Worm (Caenorhabditis elegans) whole organism, mixed stage, embryonic: Measurements from ENCODE around the gene oac-6.
A peak's percentile ranks its signal among the peaks of the same experiment; 100 is the strongest.

Source experiments
- M03D4.4 ChIP-seq: sonication (generic microtip); optimal IDR thresholded peaks from 2 replicates; lab custom pipeline; 2017; ENCODE audit warnings: mild to moderate bottlenecking, missing genetic modification characterization, missing compliant biosample characterization
- bed-3 ChIP-seq: fragments of 200-800 bp; sonication (Bioruptor generic); optimal IDR thresholded peaks from 3 replicates; lab custom pipeline; 2018; ENCODE audit warnings: mild to moderate bottlenecking, missing genetic modification characterization, moderate library complexity, missing compliant biosample characterization
- blmp-1 ChIP-seq: fragments of 150-350 bp; optimal IDR thresholded peaks from 2 replicates; lab custom pipeline; 2014; ENCODE audit warnings: missing biosample characterization, missing genetic modification characterization
- ceh-39 ChIP-seq: fragments of 150-350 bp; optimal IDR thresholded peaks from 2 replicates; lab custom pipeline; 2014; ENCODE audit warnings: missing biosample characterization, missing genetic modification characterization
- ceh-43 ChIP-seq: fragments of 200-800 bp; sonication (Bioruptor generic); optimal IDR thresholded peaks from 2 replicates; lab custom pipeline; 2018; ENCODE audit warnings: mild to moderate bottlenecking, missing genetic modification characterization, moderate library complexity, missing compliant biosample characterization
- ceh-83 ChIP-seq: fragments of 200-800 bp; sonication (Bioruptor generic); optimal IDR thresholded peaks from 2 replicates; lab custom pipeline; 2018; ENCODE audit warnings: mild to moderate bottlenecking, missing genetic modification characterization, missing compliant biosample characterization
- ces-1 ChIP-seq: fragments of 150-350 bp; optimal IDR thresholded peaks from 2 replicates; lab custom pipeline; 2014; ENCODE audit warnings: missing biosample characterization, missing genetic modification reagents, missing genetic modification characterization
- cnd-1 ChIP-seq: fragments of 200-800 bp; sonication (Bioruptor generic); optimal IDR thresholded peaks from 2 replicates; lab custom pipeline; 2018; ENCODE audit warnings: mild to moderate bottlenecking, missing genetic modification characterization, missing compliant biosample characterization
- drap-1 ChIP-seq: fragments of 200-800 bp; sonication (Bioruptor generic); optimal IDR thresholded peaks from 3 replicates; lab custom pipeline; 2018; ENCODE audit warnings: mild to moderate bottlenecking, missing genetic modification characterization, missing compliant biosample characterization
- elt-1 ChIP-seq: sonication (generic microtip); optimal IDR thresholded peaks from 2 replicates; lab custom pipeline; 2017; ENCODE audit warnings: missing genetic modification characterization, mild to moderate bottlenecking, missing compliant biosample characterization, antibody characterized with exemption, moderate library complexity, borderline replicate concordance; ENCODE audit not compliant: insufficient read depth
- elt-3 ChIP-seq: fragments of 150-350 bp; optimal IDR thresholded peaks from 2 replicates; lab custom pipeline; 2014; ENCODE audit warnings: missing biosample characterization, missing genetic modification characterization
- flh-1 ChIP-seq: fragments of 200-800 bp; sonication (Bioruptor generic); optimal IDR thresholded peaks from 2 replicates; lab custom pipeline; 2018; ENCODE audit warnings: mild to moderate bottlenecking, missing genetic modification characterization, moderate library complexity, missing compliant biosample characterization
- hlh-1 ChIP-seq: fragments of 150-350 bp; optimal IDR thresholded peaks from 2 replicates; lab custom pipeline; 2014; ENCODE audit warnings: missing biosample characterization, missing genetic modification reagents, missing genetic modification characterization
- lin-13 ChIP-seq: fragments of 150-350 bp; optimal IDR thresholded peaks from 2 replicates; lab custom pipeline; 2014; ENCODE audit warnings: missing biosample characterization, missing genetic modification characterization
- lin-32 ChIP-seq: fragments of 200-800 bp; sonication (Bioruptor generic); optimal IDR thresholded peaks from 2 replicates; lab custom pipeline; 2018; ENCODE audit warnings: mild to moderate bottlenecking, missing genetic modification characterization, missing compliant biosample characterization
- lsy-2 ChIP-seq: fragments of 150-350 bp; optimal IDR thresholded peaks from 2 replicates; lab custom pipeline; 2014; ENCODE audit warnings: missing biosample characterization, missing genetic modification characterization
- mab-5 ChIP-seq: fragments of 150-350 bp; optimal IDR thresholded peaks from 2 replicates; lab custom pipeline; 2014; ENCODE audit warnings: missing biosample characterization, missing genetic modification characterization
- mep-1 ChIP-seq: fragments of 150-350 bp; optimal IDR thresholded peaks from 2 replicates; lab custom pipeline; 2017; ENCODE audit warnings: missing biosample characterization, missing genetic modification reagents, missing genetic modification characterization, inconsistent platforms
- mls-2 ChIP-seq: sonication (generic microtip); optimal IDR thresholded peaks from 2 replicates; lab custom pipeline; 2016; ENCODE audit warnings: mild to moderate bottlenecking, missing genetic modification characterization, moderate library complexity, missing compliant biosample characterization
- nhr-12 ChIP-seq: fragments of 150-350 bp; optimal IDR thresholded peaks from 2 replicates; lab custom pipeline; 2014; ENCODE audit warnings: missing biosample characterization, missing genetic modification characterization
- nhr-2 ChIP-seq: fragments of 150-350 bp; optimal IDR thresholded peaks from 2 replicates; lab custom pipeline; 2014; ENCODE audit warnings: missing biosample characterization, missing genetic modification characterization
- nhr-28 ChIP-seq: fragments of 150-350 bp; optimal IDR thresholded peaks from 2 replicates; lab custom pipeline; 2014; ENCODE audit warnings: missing biosample characterization, missing genetic modification characterization
- nhr-76 ChIP-seq: sonication (generic microtip); optimal IDR thresholded peaks from 2 replicates; lab custom pipeline; 2017; ENCODE audit warnings: missing biosample characterization, missing genetic modification characterization
- pha-4 ChIP-seq: fragments of 150-350 bp; optimal IDR thresholded peaks from 2 replicates; lab custom pipeline; 2018; ENCODE audit warnings: missing biosample characterization, missing genetic modification reagents, missing genetic modification characterization
- sem-2 ChIP-seq: fragments of 200-800 bp; sonication (Bioruptor generic); optimal IDR thresholded peaks from 2 replicates; lab custom pipeline; 2018; ENCODE audit warnings: mild to moderate bottlenecking, missing genetic modification characterization, missing compliant biosample characterization
- snpc-4 ChIP-seq: fragments of 150-350 bp; optimal IDR thresholded peaks from 2 replicates; lab custom pipeline; 2014; ENCODE audit warnings: missing biosample characterization, missing genetic modification characterization
- sptf-1 ChIP-seq: sonication (generic microtip); optimal IDR thresholded peaks from 2 replicates; lab custom pipeline; 2017; ENCODE audit warnings: mild to moderate bottlenecking, missing genetic modification characterization, moderate library complexity, missing compliant biosample characterization
- unc-120 ChIP-seq: sonication (generic microtip); optimal IDR thresholded peaks from 2 replicates; lab custom pipeline; 2017; ENCODE audit warnings: missing genetic modification characterization, missing compliant biosample characterization; ENCODE audit not compliant: poor library complexity, severe bottlenecking
- unc-39 ChIP-seq: fragments of 150-350 bp; optimal IDR thresholded peaks from 2 replicates; lab custom pipeline; 2014; ENCODE audit warnings: missing biosample characterization, missing genetic modification characterization
- unc-62 ChIP-seq: fragments of 150-350 bp; optimal IDR thresholded peaks from 2 replicates; lab custom pipeline; 2014; ENCODE audit warnings: missing biosample characterization, missing genetic modification reagents, missing genetic modification characterization
- zip-8 ChIP-seq: fragments of 150-350 bp; optimal IDR thresholded peaks from 2 replicates; lab custom pipeline; 2014; ENCODE audit warnings: missing biosample characterization, missing genetic modification characterization
- ztf-11 ChIP-seq: fragments of 150-350 bp; optimal IDR thresholded peaks from 2 replicates; lab custom pipeline; 2014; ENCODE audit warnings: missing biosample characterization, missing genetic modification characterization

The oac-6 gene

DNA sequence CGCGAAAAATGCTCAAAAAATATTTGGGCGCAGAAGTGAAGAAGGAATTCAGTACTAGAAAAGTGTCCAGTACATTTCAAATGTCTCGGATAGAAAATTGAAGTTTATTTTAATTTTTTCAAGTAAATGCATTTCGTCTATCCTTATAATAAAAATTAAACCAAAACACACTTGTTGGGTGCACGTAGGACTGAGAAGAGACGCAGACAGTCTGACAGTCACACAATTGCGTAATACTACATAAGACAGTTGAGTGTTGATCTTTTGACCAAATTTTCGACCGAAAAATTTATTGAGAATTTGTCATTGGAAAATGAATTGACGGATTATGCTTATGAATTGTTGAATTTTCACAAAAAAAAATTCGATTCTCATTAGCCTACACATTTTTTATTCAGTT, 7.0 kb downstream of the oac-6 start, which contains the start of gene oac-7:
oac-7 (plus strand) TSS at position 283 of the 400 bp plus-strand sequence.
- TF ChIP-seq ceh-39 (no peak), nhr-28 (tag; lab: Kevin White, UChicago) (peak; percentile 12), zip-8 (tag; lab: Kevin White, UChicago) (peak; percentile 74), cnd-1 (no peak)

DNA sequence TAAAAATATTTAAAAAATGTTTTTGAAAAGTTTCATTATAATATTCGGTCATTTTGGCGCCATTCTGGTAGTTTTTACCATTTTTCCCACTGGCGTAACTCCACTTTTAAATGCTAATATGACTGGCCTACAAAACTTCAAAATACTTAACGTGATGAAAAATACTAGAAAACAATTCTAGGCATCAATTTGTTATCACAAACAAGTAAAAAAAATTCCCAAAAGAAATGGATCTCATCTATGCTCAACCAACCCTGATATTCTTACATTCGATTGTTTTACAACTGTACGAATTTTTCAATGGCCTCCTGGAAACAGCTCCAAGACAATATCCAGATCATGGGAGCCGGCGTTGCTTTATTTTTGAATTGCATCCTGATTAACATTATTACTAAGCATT, 12.5 kb downstream of the oac-6 start, which contains the start of gene str-214:
str-214 (plus strand) TSS at position 301 of the 400 bp plus-strand sequence.
- TF ChIP-seq ztf-11 (tag; lab: Kevin White, UChicago), result no peak
- TF ChIP-seq drap-1, result no peak
- no peak for TF ChIP-seq hlh-1 (tag; lab: Kevin White, UChicago)
- no peak for TF ChIP-seq unc-39 (tag; lab: Kevin White, UChicago)
- TF ChIP-seq elt-3 (tag; lab: Kevin White, UChicago), result no peak
- no peak for TF ChIP-seq snpc-4 (tag; lab: Kevin White, UChicago)
- no peak for TF ChIP-seq bed-3
- no peak for TF ChIP-seq blmp-1 (tag; lab: Kevin White, UChicago)
- TF ChIP-seq lin-32 (GFP tag; lab: Kevin White, UChicago), result no peak
- TF ChIP-seq pha-4 (tag; lab: Kevin White, UChicago), result no peak
- TF ChIP-seq zip-8 (tag; lab: Kevin White, UChicago), result no peak
- no peak for TF ChIP-seq cnd-1
- no peak for TF ChIP-seq mab-5 (tag; lab: Kevin White, UChicago)
- TF ChIP-seq ceh-39, result no peak
- TF ChIP-seq elt-1 (tag; lab: Kevin White, UChicago), result no peak
- no peak for TF ChIP-seq nhr-28 (tag; lab: Kevin White, UChicago)
- TF ChIP-seq unc-120 (tag; lab: Kevin White, UChicago), result no peak
- TF ChIP-seq flh-1 (GFP tag; lab: Kevin White, UChicago), result no peak
- no peak for TF ChIP-seq sem-2
- no peak for TF ChIP-seq ceh-43 (GFP tag; lab: Kevin White, UChicago)

DNA sequence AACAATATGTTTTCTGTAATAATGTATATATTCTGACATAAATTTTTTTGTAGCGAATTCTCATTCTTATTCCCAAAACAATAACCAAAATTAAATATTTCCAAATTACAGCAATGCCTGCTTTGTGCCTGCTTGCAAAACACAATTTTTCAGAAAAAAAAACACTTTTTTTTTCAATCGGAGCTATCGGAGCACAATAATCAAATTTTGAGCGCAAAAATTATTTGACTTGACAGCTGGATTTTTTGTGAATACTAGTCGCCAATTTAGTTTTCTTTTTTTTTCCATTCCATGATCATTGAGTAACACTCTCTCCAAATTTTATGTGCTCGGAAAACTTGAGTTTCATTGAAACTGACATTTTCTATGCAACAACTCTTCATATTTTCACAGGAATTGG, 14.7 kb downstream of the oac-6 start, which contains the start of gene srh-180:
srh-180 (plus strand) TSS at position 301 of the 400 bp plus-strand sequence.
- TF ChIP-seq lin-13 (tag; lab: Kevin White, UChicago), result no peak
- TF ChIP-seq blmp-1 (tag; lab: Kevin White, UChicago), result no peak
- no peak for TF ChIP-seq drap-1
- no peak for TF ChIP-seq ceh-83 (GFP tag; lab: Kevin White, UChicago)
- no peak for TF ChIP-seq nhr-76
- TF ChIP-seq mab-5 (tag; lab: Kevin White, UChicago), result no peak
- no peak for TF ChIP-seq M03D4.4 (tag; lab: Kevin White, UChicago)
- TF ChIP-seq nhr-2 (tag; lab: Kevin White, UChicago), result no peak
- TF ChIP-seq ceh-43 (GFP tag; lab: Kevin White, UChicago), result no peak
- TF ChIP-seq lsy-2 (tag; lab: Kevin White, UChicago), result no peak
- TF ChIP-seq ztf-11 (tag; lab: Kevin White, UChicago), result no peak
- TF ChIP-seq unc-120 (tag; lab: Kevin White, UChicago), result no peak
- TF ChIP-seq sem-2, result no peak
- no peak for TF ChIP-seq nhr-28 (tag; lab: Kevin White, UChicago)
- TF ChIP-seq, all 35 proteins: peak for 0

ce11 chrV:16322155-16322554, 19.6 kb downstream of the oac-6 start:
- TF ChIP-seq nhr-28 (tag; lab: Kevin White, UChicago), result no peak
- TF ChIP-seq ztf-11 (tag; lab: Kevin White, UChicago), result no peak
- TF ChIP-seq sptf-1 (tag; lab: Kevin White, UChicago), result no peak
- TF ChIP-seq mls-2 (tag; lab: Kevin White, UChicago), result no peak
- TF ChIP-seq nhr-2 (tag; lab: Kevin White, UChicago), result no peak
- no peak for TF ChIP-seq bed-3
- no peak for TF ChIP-seq lsy-2 (tag; lab: Kevin White, UChicago)
- TF ChIP-seq cnd-1, result no peak
- no peak for TF ChIP-seq M03D4.4 (tag; lab: Kevin White, UChicago)
- no peak for TF ChIP-seq ces-1
- no peak for TF ChIP-seq nhr-12 (tag; lab: Kevin White, UChicago)
- no peak for TF ChIP-seq elt-1 (tag; lab: Kevin White, UChicago)
- no peak for TF ChIP-seq ceh-83 (GFP tag; lab: Kevin White, UChicago)
- TF ChIP-seq lin-32 (GFP tag; lab: Kevin White, UChicago), result no peak
- no peak for TF ChIP-seq unc-39 (tag; lab: Kevin White, UChicago)
- no peak for TF ChIP-seq mep-1 (tag; lab: Kevin White, UChicago)
- no peak for TF ChIP-seq hlh-1 (tag; lab: Kevin White, UChicago)
- TF ChIP-seq sem-2, result no peak
- no peak for TF ChIP-seq unc-62 (GFP tag; lab: Kevin White, UChicago)
